Worm (Caenorhabditis elegans) whole organism, L1 larva: Measurements from ENCODE around the gene avr-15.

Source experiments
- C16A3.4 ChIP-seq: fragments of 150-350 bp; optimal IDR thresholded peaks from 2 replicates; lab custom pipeline; 2014; ENCODE audit warnings: missing biosample characterization, missing genetic modification characterization
- aha-1 ChIP-seq: fragments of 150-350 bp; optimal IDR thresholded peaks from 2 replicates; lab custom pipeline; 2014; ENCODE audit warnings: missing biosample characterization, missing genetic modification characterization
- ama-1 ChIP-seq: fragments of 150-350 bp; optimal IDR thresholded peaks from 2 replicates; lab custom pipeline; 2014
- blmp-1 ChIP-seq: fragments of 150-350 bp; optimal IDR thresholded peaks from 2 replicates; lab custom pipeline; 2014; ENCODE audit warnings: missing biosample characterization, missing genetic modification characterization
- ceh-63 ChIP-seq: fragments of 200-800 bp; sonication (Bioruptor generic); optimal IDR thresholded peaks from 2 replicates; lab custom pipeline; 2018; ENCODE audit warnings: mild to moderate bottlenecking, missing genetic modification characterization, missing compliant biosample characterization
- ceh-8 ChIP-seq: fragments of 200-800 bp; sonication (Bioruptor generic); optimal IDR thresholded peaks from 2 replicates; lab custom pipeline; 2018; ENCODE audit warnings: mild to moderate bottlenecking, missing genetic modification characterization, moderate library complexity, missing compliant biosample characterization
- ceh-90 ChIP-seq: sonication (generic microtip); optimal IDR thresholded peaks from 2 replicates; lab custom pipeline; 2016; ENCODE audit warnings: missing genetic modification characterization, missing compliant biosample characterization
- dpl-1 ChIP-seq, 3 experiments: fragments of 150-350 bp in 2 of 3; sonication (generic microtip) in 1 of 3; optimal IDR thresholded peaks; 2 replicates each; lab custom pipeline; 2014 to 2017; ENCODE audit warnings: missing biosample characterization in 3 of 3, missing genetic modification characterization in 3 of 3, missing genetic modification reagents in 3 of 3
- dsc-1 ChIP-seq: sonication (generic microtip); optimal IDR thresholded peaks from 2 replicates; lab custom pipeline; 2016; ENCODE audit warnings: mild to moderate bottlenecking, missing genetic modification characterization, missing compliant biosample characterization
- efl-1 ChIP-seq, 4 experiments: fragments of 150-350 bp; optimal IDR thresholded peaks in 3 of 4; peaks in 1 of 4; 1 replicate in 1 of 4; 2 replicates in 3 of 4; lab custom pipeline; 2014; ENCODE audit warnings: missing biosample characterization in 2 of 4, missing genetic modification characterization in 2 of 4, missing genetic modification reagents in 2 of 4
- egl-27 ChIP-seq, 2 experiments: fragments of 150-350 bp in 1 of 2; sonication (generic microtip); optimal IDR thresholded peaks; 3 replicates each; lab custom pipeline; 2017 to 2018; ENCODE audit warnings: missing biosample characterization in 2 of 2, missing genetic modification characterization in 2 of 2, missing genetic modification reagents in 2 of 2
- elt-2 ChIP-seq: sonication (generic microtip); optimal IDR thresholded peaks from 2 replicates; lab custom pipeline; 2016; ENCODE audit warnings: missing genetic modification characterization, mild to moderate bottlenecking, inconsistent platforms, missing compliant biosample characterization, missing genetic modification reagents
- elt-3 ChIP-seq, 6 experiments: fragments of 150-350 bp in 1 of 6; sonication (generic microtip); optimal IDR thresholded peaks; 2 replicates each; lab custom pipeline; 2017 to 2018; ENCODE audit warnings: missing biosample characterization in 6 of 6, missing genetic modification characterization in 6 of 6, inconsistent platforms in 1 of 6
- fkh-10 ChIP-seq: sonication (generic microtip); optimal IDR thresholded peaks from 2 replicates; lab custom pipeline; 2017; ENCODE audit warnings: missing biosample characterization, missing genetic modification reagents, missing genetic modification characterization
- fkh-4 ChIP-seq: sonication (generic microtip); optimal IDR thresholded peaks from 2 replicates; lab custom pipeline; 2016; ENCODE audit warnings: missing compliant biosample characterization, missing genetic modification characterization, borderline replicate concordance
- fkh-8 ChIP-seq: sonication (generic microtip); optimal IDR thresholded peaks from 2 replicates; lab custom pipeline; 2016; ENCODE audit warnings: mild to moderate bottlenecking, missing genetic modification characterization, missing compliant biosample characterization
- hlh-4 ChIP-seq: sonication (generic microtip); optimal IDR thresholded peaks from 2 replicates; lab custom pipeline; 2016; ENCODE audit warnings: mild to moderate bottlenecking, missing genetic modification characterization, missing compliant biosample characterization
- jun-1 ChIP-seq: fragments of 150-350 bp; optimal IDR thresholded peaks from 2 replicates; lab custom pipeline; 2014; ENCODE audit warnings: missing biosample characterization, missing genetic modification reagents, missing genetic modification characterization
- lin-13 ChIP-seq: fragments of 150-350 bp; optimal IDR thresholded peaks from 2 replicates; lab custom pipeline; 2014; ENCODE audit warnings: missing biosample characterization, missing genetic modification reagents, missing genetic modification characterization
- lin-14 ChIP-seq: fragments of 200-800 bp; sonication (Bioruptor generic); optimal IDR thresholded peaks from 2 replicates; lab custom pipeline; 2018; ENCODE audit warnings: mild to moderate bottlenecking, missing genetic modification characterization, moderate library complexity, missing compliant biosample characterization
- lin-39 ChIP-seq: fragments of 150-350 bp; optimal IDR thresholded peaks from 2 replicates; lab custom pipeline; 2014; ENCODE audit warnings: missing biosample characterization, missing genetic modification reagents, missing genetic modification characterization
- lir-3 ChIP-seq: sonication (generic microtip); optimal IDR thresholded peaks from 2 replicates; lab custom pipeline; 2016; ENCODE audit warnings: mild to moderate bottlenecking, missing genetic modification characterization, moderate library complexity, missing compliant biosample characterization; ENCODE audit not compliant: poor library complexity
- lsy-2 ChIP-seq, 2 experiments: fragments of 150-350 bp; optimal IDR thresholded peaks; 2 replicates each; lab custom pipeline; 2014; ENCODE audit warnings: missing biosample characterization in 2 of 2, missing genetic modification characterization in 2 of 2
- mdl-1 ChIP-seq, 2 experiments: fragments of 150-350 bp; optimal IDR thresholded peaks; 2 replicates each; lab custom pipeline; 2014 to 2017; ENCODE audit warnings: missing biosample characterization in 2 of 2, missing genetic modification characterization in 2 of 2, inconsistent platforms in 1 of 2
- mep-1 ChIP-seq: fragments of 150-350 bp; optimal IDR thresholded peaks from 2 replicates; lab custom pipeline; 2014; ENCODE audit warnings: missing biosample characterization, missing genetic modification characterization
- nhr-12 ChIP-seq: sonication (generic microtip); optimal IDR thresholded peaks from 2 replicates; lab custom pipeline; 2017; ENCODE audit warnings: missing biosample characterization, missing genetic modification characterization
- nhr-20 ChIP-seq: sonication (generic microtip); optimal IDR thresholded peaks from 2 replicates; lab custom pipeline; 2016; ENCODE audit warnings: mild to moderate bottlenecking, missing genetic modification characterization, missing compliant biosample characterization
- nhr-28 ChIP-seq: fragments of 150-350 bp; optimal IDR thresholded peaks from 2 replicates; lab custom pipeline; 2014; ENCODE audit warnings: missing biosample characterization, missing genetic modification characterization
- nhr-47 ChIP-seq: sonication (generic microtip); optimal IDR thresholded peaks from 2 replicates; lab custom pipeline; 2016; ENCODE audit warnings: mild to moderate bottlenecking, missing genetic modification characterization, moderate library complexity, missing compliant biosample characterization
- nhr-71 ChIP-seq: sonication (generic microtip); optimal IDR thresholded peaks from 2 replicates; lab custom pipeline; 2016; ENCODE audit warnings: mild to moderate bottlenecking, missing genetic modification characterization, moderate library complexity, missing compliant biosample characterization
- nhr-76 ChIP-seq: sonication (generic microtip); optimal IDR thresholded peaks from 2 replicates; lab custom pipeline; 2017; ENCODE audit warnings: missing biosample characterization, missing genetic modification characterization
- nhr-77 ChIP-seq: fragments of 150-350 bp; optimal IDR thresholded peaks from 2 replicates; lab custom pipeline; 2014; ENCODE audit warnings: missing biosample characterization, missing genetic modification characterization
- nhr-85 ChIP-seq: sonication (generic microtip); peaks from one replicate; lab custom pipeline; 2016; ENCODE audit warnings: missing genetic modification characterization, inconsistent platforms, missing compliant biosample characterization
- pax-3 ChIP-seq: fragments of 200-800 bp; sonication (Bioruptor generic); optimal IDR thresholded peaks from 2 replicates; lab custom pipeline; 2018; ENCODE audit warnings: mild to moderate bottlenecking, missing genetic modification characterization, moderate library complexity, missing compliant biosample characterization
- pqm-1 ChIP-seq: sonication (generic microtip); optimal IDR thresholded peaks from 3 replicates; lab custom pipeline; 2017; ENCODE audit warnings: missing biosample characterization, missing genetic modification characterization
- rnt-1 ChIP-seq: sonication (generic microtip); optimal IDR thresholded peaks from 2 replicates; lab custom pipeline; 2016; ENCODE audit warnings: mild to moderate bottlenecking, missing genetic modification characterization, moderate library complexity, missing compliant biosample characterization
- skn-1 ChIP-seq: fragments of 150-350 bp; optimal IDR thresholded peaks from 2 replicates; lab custom pipeline; 2014; ENCODE audit warnings: missing biosample characterization, missing genetic modification characterization
- snpc-4 ChIP-seq: fragments of 150-350 bp; optimal IDR thresholded peaks from 2 replicates; lab custom pipeline; 2014; ENCODE audit warnings: missing biosample characterization, missing genetic modification characterization
- snu-23 ChIP-seq: sonication (generic microtip); optimal IDR thresholded peaks from 2 replicates; lab custom pipeline; 2016; ENCODE audit warnings: missing genetic modification characterization, missing compliant biosample characterization
- sptf-1 ChIP-seq: fragments of 150-350 bp; optimal IDR thresholded peaks from 2 replicates; lab custom pipeline; 2014; ENCODE audit warnings: missing biosample characterization, missing genetic modification characterization
- swsn-7 ChIP-seq: sonication (generic microtip); optimal IDR thresholded peaks from 2 replicates; lab custom pipeline; 2016; ENCODE audit warnings: missing genetic modification characterization, missing compliant biosample characterization
- unc-30 ChIP-seq: sonication (generic microtip); optimal IDR thresholded peaks from 2 replicates; lab custom pipeline; 2017; ENCODE audit warnings: missing biosample characterization, missing genetic modification characterization
- unc-86 ChIP-seq: sonication (generic microtip); optimal IDR thresholded peaks from 2 replicates; lab custom pipeline; 2016; ENCODE audit warnings: missing genetic modification characterization, missing compliant biosample characterization
- unc-98 ChIP-seq: fragments of 200-800 bp; sonication (Bioruptor generic); IDR thresholded peaks from 2 replicates; pipeline ENCODE4 v1.3.6; 2022; ENCODE audit warnings: missing genetic modification characterization, missing compliant biosample characterization
- xbp-1 ChIP-seq: sonication (generic microtip); optimal IDR thresholded peaks from 2 replicates; lab custom pipeline; 2016; ENCODE audit warnings: missing genetic modification characterization, missing compliant biosample characterization
- zag-1 ChIP-seq: fragments of 150-350 bp; optimal IDR thresholded peaks from 2 replicates; lab custom pipeline; 2014; ENCODE audit warnings: missing biosample characterization, missing genetic modification characterization

The avr-15 gene

ce11 chrV:13468190-13468765, 43.2 kb downstream of the avr-15 start, which contains the start of the genes F25H9.6 and F25H9.7 (continued):
- TF ChIP-seq unc-98 (GFP tag; lab: Robert Waterston, UW), result peak; percentile 91
- TF ChIP-seq nhr-76 (tag; lab: Kevin White, UChicago), result peak; percentile 48
- peak; percentile 94 for TF ChIP-seq ceh-63 (GFP tag; lab: Kevin White, UChicago)
- peak; percentile 93 for TF ChIP-seq ceh-8 (GFP tag; lab: Kevin White, UChicago)
- peak; percentile 85 for TF ChIP-seq lin-13
- peak; percentile 37 to 96 for TF ChIP-seq mdl-1 (tag; optimal IDR thresholded peaks at IDR 0.05; lab: Kevin White, UChicago)
- no peak for TF ChIP-seq unc-30 (tag; lab: Kevin White, UChicago)
- TF ChIP-seq efl-1 (optimal IDR thresholded peaks at IDR 0.05; lab: Kevin White, UChicago), result peak; percentile 80 to 83
- peak; percentile 77 to 97 for TF ChIP-seq efl-1 (GFP tag; optimal IDR thresholded peaks at IDR 0.05 in 1 of 2; lab: Kevin White, UChicago)
- peak; percentile 70 to 85 (median 79) for TF ChIP-seq dpl-1 (GFP tag; optimal IDR thresholded peaks at IDR 0.05; lab: Kevin White, UChicago)
- no peak for TF ChIP-seq ama-1 (lab: Kevin White, UChicago)
- no peak for TF ChIP-seq aha-1 (tag; lab: Kevin White, UChicago)
- peak; percentile 95 for TF ChIP-seq ceh-90
- no peak for TF ChIP-seq nhr-28 (tag; lab: Kevin White, UChicago)
- TF ChIP-seq lin-39 (tag; lab: Kevin White, UChicago), result peak; percentile 52
- TF ChIP-seq nhr-20 (tag; lab: Kevin White, UChicago), result peak; percentile 94
- TF ChIP-seq nhr-85 (tag; lab: Kevin White, UChicago), result peak; percentile 97

DNA sequence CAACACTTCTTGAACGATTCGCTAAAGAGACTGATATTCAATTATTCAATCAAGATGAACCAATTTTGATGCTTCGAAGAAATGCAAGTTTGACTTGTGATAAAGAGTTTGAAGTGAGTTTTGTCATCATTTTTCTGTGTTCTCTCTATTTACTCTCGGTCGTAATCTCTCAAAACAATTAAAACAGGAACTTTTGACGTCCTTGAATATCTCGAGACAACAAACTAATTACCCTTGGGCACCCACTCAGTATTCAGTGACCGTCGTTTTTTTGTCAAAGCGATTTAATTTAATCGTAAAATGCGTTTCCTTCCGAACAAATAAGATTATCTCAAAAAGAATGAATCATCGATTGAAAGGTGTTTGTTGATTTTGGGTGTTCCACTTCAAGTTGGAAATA, 47.4 kb downstream of the avr-15 start:
- TF ChIP-seq hlh-4 (tag; lab: Kevin White, UChicago), result no peak
- TF ChIP-seq rnt-1 (tag; lab: Kevin White, UChicago), result peak; percentile 1
- TF ChIP-seq lsy-2 (tag; optimal IDR thresholded peaks at IDR 0.05; lab: Kevin White, UChicago), result peak in 1 of 2 experiments; percentile 8
- TF ChIP-seq dpl-1 (GFP tag; optimal IDR thresholded peaks at IDR 0.05; lab: Kevin White, UChicago), result peak in 1 of 3 experiments; percentile 1
- peak in 1 of 6 experiments; percentile 1 for TF ChIP-seq elt-3 (tag; optimal IDR thresholded peaks at IDR 0.05; lab: Kevin White, UChicago)
- TF ChIP-seq fkh-10 (GFP tag; lab: Kevin White, UChicago), result no peak
- TF ChIP-seq egl-27 (tag; optimal IDR thresholded peaks at IDR 0.05; lab: Kevin White, UChicago), result no peak
- TF ChIP-seq snu-23 (GFP tag; lab: Kevin White, UChicago), result peak; percentile 4
- peak; percentile 35 for TF ChIP-seq blmp-1
- TF ChIP-seq nhr-85 (tag; lab: Kevin White, UChicago), result peak; percentile 67
- peak; percentile 73 for TF ChIP-seq skn-1 (tag; lab: Kevin White, UChicago)
- TF ChIP-seq lin-14 (GFP tag; lab: Kevin White, UChicago), result peak; percentile 65
- TF ChIP-seq nhr-71 (tag; lab: Kevin White, UChicago), result peak; percentile 20

ce11 chrV:13462974-13463373, 48.5 kb downstream of the avr-15 start, which contains the start of gene frm-10:
TSS of gene frm-10 (plus strand) at chrV:13463207.
- peak; percentile 34 for TF ChIP-seq jun-1
- TF ChIP-seq snpc-4 (tag; lab: Kevin White, UChicago), result peak; percentile 31
- peak; percentile 28 for TF ChIP-seq nhr-28 (tag; lab: Kevin White, UChicago)
- TF ChIP-seq unc-30 (tag; lab: Kevin White, UChicago), result no peak
- TF ChIP-seq elt-2 (tag; lab: Kevin White, UChicago), result peak; percentile 88
- TF ChIP-seq nhr-20 (tag; lab: Kevin White, UChicago), result peak; percentile 78
- peak; percentile 60 for TF ChIP-seq fkh-8 (tag; lab: Kevin White, UChicago)
- peak; percentile 44 for TF ChIP-seq nhr-77 (tag; lab: Kevin White, UChicago)
- peak; percentile 75 for TF ChIP-seq snu-23 (GFP tag; lab: Kevin White, UChicago)
- TF ChIP-seq swsn-7, result peak; percentile 62
- TF ChIP-seq pax-3 (tag; lab: Kevin White, UChicago), result peak; percentile 58
- TF ChIP-seq lin-13, result peak; percentile 43
- peak; percentile 83 for TF ChIP-seq nhr-71 (tag; lab: Kevin White, UChicago)
- TF ChIP-seq nhr-47 (tag; lab: Kevin White, UChicago), result peak; percentile 65
- no peak for TF ChIP-seq sptf-1 (tag; lab: Kevin White, UChicago)
- TF ChIP-seq fkh-10 (GFP tag; lab: Kevin White, UChicago), result no peak
- no peak for TF ChIP-seq zag-1 (tag; lab: Kevin White, UChicago)
- TF ChIP-seq rnt-1 (tag; lab: Kevin White, UChicago), result peak; percentile 72
- no peak for TF ChIP-seq fkh-4 (tag; lab: Kevin White, UChicago)
- peak in 1 of 2 experiments; percentile 84 for TF ChIP-seq mdl-1 (tag; optimal IDR thresholded peaks at IDR 0.05; lab: Kevin White, UChicago)
- TF ChIP-seq lir-3 (tag; lab: Kevin White, UChicago), result peak; percentile 30
- no peak for TF ChIP-seq nhr-12 (tag; lab: Kevin White, UChicago)
- peak; percentile 10 for TF ChIP-seq C16A3.4 (tag; lab: Kevin White, UChicago)
- peak; percentile 70 for TF ChIP-seq nhr-85 (tag; lab: Kevin White, UChicago)
- TF ChIP-seq mep-1 (tag; lab: Kevin White, UChicago), result peak; percentile 54
- peak; percentile 30 for TF ChIP-seq xbp-1
- peak; percentile 20 for TF ChIP-seq dsc-1 (tag; lab: Kevin White, UChicago)
- peak; percentile 26 for TF ChIP-seq unc-86 (tag; lab: Kevin White, UChicago)
- TF ChIP-seq efl-1 (optimal IDR thresholded peaks at IDR 0.05; lab: Kevin White, UChicago), result peak; percentile 54 to 71
- peak; percentile 50 to 95 for TF ChIP-seq efl-1 (GFP tag; optimal IDR thresholded peaks at IDR 0.05 in 1 of 2; lab: Kevin White, UChicago)
- peak; percentile 98 for TF ChIP-seq pqm-1 (tag; lab: Kevin White, UChicago)
